Worm (Caenorhabditis elegans) whole organism, L4 larva: ENCODE results near the gene gst-42.

ENCODE experiments used
- T26A8.4 ChIP-seq: fragments of 200-800 bp; sonication (Bioruptor generic); IDR thresholded peaks from 2 replicates; pipeline ENCODE4 v1.3.6; 2022; ENCODE audit warnings: missing genetic modification characterization, missing compliant biosample characterization
- Y105C5A.15 ChIP-seq: fragments of 200-800 bp; sonication (Bioruptor generic); IDR thresholded peaks from 2 replicates; pipeline ENCODE4 v1.3.6; 2022; ENCODE audit warnings: missing genetic modification characterization, missing compliant biosample characterization
- ZK337.2 ChIP-seq: fragments of 200-800 bp; sonication (Bioruptor generic); IDR thresholded peaks from 2 replicates; pipeline ENCODE4 v1.3.6; 2022; ENCODE audit warnings: missing genetic modification reagents, missing genetic modification characterization, missing compliant biosample characterization
- ama-1 ChIP-seq: fragments of 150-350 bp; optimal IDR thresholded peaks from 2 replicates; lab custom pipeline; 2014; ENCODE audit warnings: inconsistent platforms, mixed read lengths
- attf-4 ChIP-seq: sonication (generic microtip); optimal IDR thresholded peaks from 3 replicates; lab custom pipeline; 2017; ENCODE audit warnings: missing biosample characterization, missing genetic modification characterization
- ceh-28 ChIP-seq: fragments of 150-350 bp; optimal IDR thresholded peaks from 2 replicates; lab custom pipeline; 2014; ENCODE audit warnings: missing biosample characterization, missing genetic modification reagents, missing genetic modification characterization
- ceh-32 ChIP-seq: sonication (generic microtip); optimal IDR thresholded peaks from 2 replicates; lab custom pipeline; 2016; ENCODE audit warnings: mild to moderate bottlenecking, missing genetic modification characterization, missing compliant biosample characterization; ENCODE audit not compliant: poor library complexity
- ceh-44 ChIP-seq: fragments of 200-800 bp; sonication (Bioruptor generic); IDR thresholded peaks from 2 replicates; pipeline ENCODE4 v1.3.6; 2022; ENCODE audit warnings: missing genetic modification reagents, missing genetic modification characterization, missing compliant biosample characterization
- ceh-82 ChIP-seq: sonication (generic microtip); optimal IDR thresholded peaks from 2 replicates; lab custom pipeline; 2017; ENCODE audit warnings: missing biosample characterization, missing genetic modification characterization
- cey-2 ChIP-seq: sonication (generic microtip); optimal IDR thresholded peaks from 3 replicates; lab custom pipeline; 2017; ENCODE audit warnings: missing genetic modification characterization, mild to moderate bottlenecking, missing compliant biosample characterization, antibody characterized with exemption, borderline replicate concordance; ENCODE audit not compliant: insufficient read depth
- daf-8 ChIP-seq: fragments of 200-800 bp; sonication (Bioruptor generic); IDR thresholded peaks from 2 replicates; pipeline ENCODE4 v1.3.6; 2022; ENCODE audit warnings: missing genetic modification characterization, missing compliant biosample characterization
- dmd-8 ChIP-seq: fragments of 200-800 bp; sonication (Bioruptor generic); IDR thresholded peaks from 2 replicates; pipeline ENCODE4 v1.3.6; 2022; ENCODE audit warnings: missing genetic modification characterization, missing compliant biosample characterization
- dpl-1 ChIP-seq: fragments of 150-350 bp; optimal IDR thresholded peaks from 2 replicates; lab custom pipeline; 2014; ENCODE audit warnings: missing biosample characterization, missing genetic modification reagents, missing genetic modification characterization
- hif-1 ChIP-seq, 2 experiments: sonication (generic microtip); optimal IDR thresholded peaks; 2 replicates each; lab custom pipeline; 2016 to 2017; ENCODE audit warnings: missing compliant biosample characterization in 2 of 2, missing genetic modification characterization in 2 of 2, missing genetic modification reagents in 2 of 2, missing genotype in 2 of 2, mild to moderate bottlenecking in 1 of 2
- hlh-11 ChIP-seq: fragments of 200-800 bp; sonication (Bioruptor generic); optimal IDR thresholded peaks from 2 replicates; lab custom pipeline; 2018; ENCODE audit warnings: mild to moderate bottlenecking, missing genetic modification characterization, missing compliant biosample characterization
- jun-1 ChIP-seq: fragments of 150-350 bp; optimal IDR thresholded peaks from 2 replicates; lab custom pipeline; 2014; ENCODE audit warnings: missing biosample characterization, missing genetic modification reagents, missing genetic modification characterization
- lin-1 ChIP-seq: fragments of 200-800 bp; sonication (Bioruptor generic); IDR thresholded peaks from 2 replicates; pipeline ENCODE4 v1.3.6; 2022; ENCODE audit warnings: missing genetic modification reagents, missing genetic modification characterization, missing compliant biosample characterization
- lin-29 ChIP-seq: fragments of 200-800 bp; sonication (Bioruptor generic); IDR thresholded peaks from 2 replicates; pipeline ENCODE4 v1.3.6; 2022; ENCODE audit warnings: missing genetic modification reagents, missing genetic modification characterization, missing compliant biosample characterization
- lsy-2 ChIP-seq, 2 experiments: fragments of 150-350 bp in 1 of 2; sonication (generic microtip) in 1 of 2; optimal IDR thresholded peaks; 2 replicates each; lab custom pipeline; 2014 to 2017; ENCODE audit warnings: missing biosample characterization in 2 of 2, missing genetic modification characterization in 2 of 2
- mxl-3 ChIP-seq: fragments of 200-800 bp; sonication (Bioruptor generic); optimal IDR thresholded peaks from 2 replicates; lab custom pipeline; 2018; ENCODE audit warnings: mild to moderate bottlenecking, missing genetic modification characterization, missing compliant biosample characterization
- nhr-10 ChIP-seq: fragments of 150-350 bp; optimal IDR thresholded peaks from 2 replicates; lab custom pipeline; 2014; ENCODE audit warnings: missing biosample characterization, missing genetic modification characterization
- nhr-41 ChIP-seq: fragments of 200-800 bp; sonication (Bioruptor generic); IDR thresholded peaks from 2 replicates; pipeline ENCODE4 v1.3.6; 2022; ENCODE audit warnings: missing genetic modification reagents, missing genetic modification characterization, missing compliant biosample characterization
- nhr-76 ChIP-seq: fragments of 150-350 bp; optimal IDR thresholded peaks from 2 replicates; lab custom pipeline; 2014; ENCODE audit warnings: missing biosample characterization, missing genetic modification characterization
- pha-4 ChIP-seq, 2 experiments: fragments of 150-350 bp in 1 of 2; fragments of 200-800 bp in 1 of 2; sonication (Bioruptor generic) in 1 of 2; IDR thresholded peaks in 1 of 2; optimal IDR thresholded peaks in 1 of 2; 2 replicates each; pipeline versions ENCODE4 v1.3.6 to Lab custom; 2014 to 2022; ENCODE audit warnings: missing genetic modification characterization in 2 of 2, missing genetic modification reagents in 2 of 2, missing biosample characterization in 1 of 2, missing compliant biosample characterization in 1 of 2
- php-3 ChIP-seq: fragments of 200-800 bp; sonication (Bioruptor generic); IDR thresholded peaks from 2 replicates; pipeline ENCODE4 v1.3.6; 2022; ENCODE audit warnings: missing genetic modification reagents, missing genetic modification characterization, missing compliant biosample characterization
- saeg-2 ChIP-seq: fragments of 200-800 bp; sonication (Bioruptor generic); IDR thresholded peaks from 2 replicates; pipeline ENCODE4 v1.3.6; 2022; ENCODE audit warnings: missing genetic modification reagents, missing genetic modification characterization, missing compliant biosample characterization
- set-16 ChIP-seq: fragments of 200-800 bp; sonication (Bioruptor generic); IDR thresholded peaks from 2 replicates; pipeline ENCODE4 v1.3.6; 2022; ENCODE audit warnings: missing genetic modification reagents, missing genetic modification characterization, missing compliant biosample characterization
- skn-1 ChIP-seq: fragments of 150-350 bp; optimal IDR thresholded peaks from 2 replicates; lab custom pipeline; 2014; ENCODE audit warnings: missing biosample characterization, missing genetic modification characterization
- snpc-4 ChIP-seq: fragments of 150-350 bp; optimal IDR thresholded peaks from 2 replicates; lab custom pipeline; 2014; ENCODE audit warnings: missing biosample characterization, missing genetic modification characterization
- tag-97 ChIP-seq: fragments of 200-800 bp; sonication (Bioruptor generic); IDR thresholded peaks from 2 replicates; pipeline ENCODE4 v1.3.6; 2022; ENCODE audit warnings: missing genetic modification characterization, missing compliant biosample characterization
- tra-1 ChIP-seq: fragments of 200-800 bp; sonication (Bioruptor generic); IDR thresholded peaks from 2 replicates; pipeline ENCODE4 v1.3.6; 2022; ENCODE audit warnings: missing genetic modification reagents, missing genetic modification characterization, missing compliant biosample characterization
- vab-7 ChIP-seq: fragments of 200-800 bp; sonication (Bioruptor generic); IDR thresholded peaks from 2 replicates; pipeline ENCODE4 v1.3.6; 2022; ENCODE audit warnings: missing genetic modification reagents, missing genetic modification characterization, missing compliant biosample characterization
- zag-1 ChIP-seq: fragments of 150-350 bp; optimal IDR thresholded peaks from 2 replicates; lab custom pipeline; 2014; ENCODE audit warnings: missing biosample characterization, missing genetic modification characterization
- zfp-2 ChIP-seq: sonication (generic microtip); optimal IDR thresholded peaks from 2 replicates; lab custom pipeline; 2016; ENCODE audit warnings: mild to moderate bottlenecking, missing genetic modification characterization, missing compliant biosample characterization
- zip-2 ChIP-seq: fragments of 150-350 bp; optimal IDR thresholded peaks from 2 replicates; lab custom pipeline; 2014; ENCODE audit warnings: missing biosample characterization, missing genetic modification characterization

gst-42 gene

DNA sequence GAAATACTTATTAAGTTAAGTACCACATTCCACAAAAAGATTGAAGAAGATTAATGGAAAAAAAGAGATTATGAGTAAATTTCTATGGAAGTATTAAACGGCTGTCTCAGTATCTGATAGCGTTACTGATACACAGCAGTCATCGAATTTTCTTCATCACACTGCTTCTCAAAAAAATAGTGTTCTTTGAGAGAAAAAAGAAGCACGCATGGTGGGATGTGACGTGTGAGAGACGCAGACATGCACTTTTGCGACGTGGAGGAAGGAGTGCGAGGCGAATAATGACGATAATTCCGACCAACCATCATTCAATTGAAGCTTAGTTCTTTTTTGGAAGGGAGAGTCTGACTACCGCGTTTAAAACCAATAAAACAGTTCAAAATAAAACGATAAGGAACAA, 17.5 kb downstream of the gst-42 start, which contains the start of gene C44C10.11 (continued):
- no peak for TF ChIP-seq lsy-2 (tag; optimal IDR thresholded peaks at IDR 0.05; lab: Kevin White, UChicago)
- peak; percentile 18 for TF ChIP-seq jun-1 (tag; lab: Kevin White, UChicago)
- no peak for TF ChIP-seq cey-2 (tag; lab: Kevin White, UChicago)
- TF ChIP-seq nhr-41 (GFP tag; lab: Robert Waterston, UW): 0 out of 2 replicates have a peak, but pooled peaks have one; percentile 46
- no peak for TF ChIP-seq skn-1
- TF ChIP-seq mxl-3 (GFP tag; lab: Kevin White, UChicago): peak; percentile 95
- TF ChIP-seq daf-8 (GFP tag; lab: Robert Waterston, UW): no peak
- no peak for TF ChIP-seq T26A8.4
- peak; percentile 8 for TF ChIP-seq nhr-10 (tag; lab: Kevin White, UChicago)
- TF ChIP-seq attf-4: no peak
- TF ChIP-seq hlh-11 (tag; lab: Kevin White, UChicago): peak; percentile 81
- peak; percentile 60; the same call in 1 of the 2 replicates for TF ChIP-seq tra-1 (GFP tag; lab: Robert Waterston, UW)
- no peak for TF ChIP-seq nhr-76 (tag; lab: Kevin White, UChicago)
- TF ChIP-seq ama-1 (lab: Kevin White, UChicago): no peak
- no peak for TF ChIP-seq zfp-2 (tag; lab: Kevin White, UChicago)

DNA sequence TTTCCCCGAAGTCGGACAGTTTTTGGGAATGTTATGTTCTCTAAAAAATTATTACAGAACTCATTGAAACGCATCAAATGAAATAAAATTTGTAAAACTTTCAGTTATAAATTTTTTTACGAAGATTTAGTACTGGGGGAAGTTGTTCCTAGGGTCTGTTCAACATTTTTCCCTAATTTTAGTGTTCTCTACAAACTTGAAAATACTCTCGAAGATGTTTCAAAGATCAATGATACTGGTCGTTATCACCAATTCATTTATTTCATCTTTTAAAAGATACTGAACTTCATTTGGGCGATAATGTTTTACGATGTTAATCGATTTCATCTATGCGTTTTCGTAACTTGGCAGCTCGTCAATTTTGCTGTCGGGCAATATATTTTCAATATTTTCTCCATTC, 25.5 kb downstream of the gst-42 start, which contains the start of gene C44C10.3:
TSS of gene C44C10.3 (plus strand) at position 301 of the 400 bp plus-strand sequence.
- no peak for TF ChIP-seq ceh-44
- TF ChIP-seq php-3 (GFP tag; lab: Robert Waterston, UW): no peak
- no peak for TF ChIP-seq lin-29
- no peak for TF ChIP-seq cey-2 (tag; lab: Kevin White, UChicago)
- TF ChIP-seq lin-1 (GFP tag; lab: Robert Waterston, UW): no peak
- no peak for TF ChIP-seq ceh-82 (tag; lab: Kevin White, UChicago)
- TF ChIP-seq jun-1 (tag; lab: Kevin White, UChicago): no peak
- no peak for TF ChIP-seq dpl-1 (GFP tag; lab: Kevin White, UChicago)
- no peak for TF ChIP-seq zag-1 (tag; lab: Kevin White, UChicago)
- TF ChIP-seq vab-7 (GFP tag; lab: Robert Waterston, UW): no peak
- TF ChIP-seq ceh-28 (tag; lab: Kevin White, UChicago): no peak
- no peak for TF ChIP-seq snpc-4 (tag; lab: Kevin White, UChicago)
- TF ChIP-seq ZK337.2 (GFP tag; lab: Robert Waterston, UW): no peak
- TF ChIP-seq saeg-2 (GFP tag; lab: Robert Waterston, UW): no peak
- no peak for TF ChIP-seq ceh-32 (tag; lab: Kevin White, UChicago)
- TF ChIP-seq dmd-8: no peak
- TF ChIP-seq, all 104 proteins: peak for 0

DNA sequence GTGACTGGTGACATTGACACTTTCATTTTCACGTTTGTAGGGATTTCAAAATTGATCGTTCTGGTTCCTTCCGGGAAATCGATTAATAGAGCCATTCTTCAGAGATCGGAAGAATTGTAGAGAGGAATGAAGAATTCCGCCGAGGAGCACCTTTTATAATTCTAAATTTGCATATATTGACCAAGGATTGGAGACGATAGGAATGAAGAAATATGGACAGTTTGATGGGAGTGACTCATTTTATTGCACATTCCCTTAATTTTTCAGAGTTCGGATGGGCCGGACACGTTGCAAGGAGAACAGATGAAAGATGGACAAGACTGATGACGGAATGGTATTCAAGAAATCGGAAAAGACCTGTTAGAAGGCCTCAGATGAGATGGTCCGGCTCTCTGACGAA, 27.5 kb downstream of the gst-42 start, which contains the start of gene C44C10.15:
TSS of gene C44C10.15 (minus strand) at position 101 of the 400 bp plus-strand sequence.
- TF ChIP-seq hif-1 (tag; optimal IDR thresholded peaks at IDR 0.05; lab: Kevin White, UChicago) (no peak), tag-97 (GFP tag; lab: Robert Waterston, UW) (no peak), Y105C5A.15 (GFP tag; lab: Robert Waterston, UW) (no peak)

DNA sequence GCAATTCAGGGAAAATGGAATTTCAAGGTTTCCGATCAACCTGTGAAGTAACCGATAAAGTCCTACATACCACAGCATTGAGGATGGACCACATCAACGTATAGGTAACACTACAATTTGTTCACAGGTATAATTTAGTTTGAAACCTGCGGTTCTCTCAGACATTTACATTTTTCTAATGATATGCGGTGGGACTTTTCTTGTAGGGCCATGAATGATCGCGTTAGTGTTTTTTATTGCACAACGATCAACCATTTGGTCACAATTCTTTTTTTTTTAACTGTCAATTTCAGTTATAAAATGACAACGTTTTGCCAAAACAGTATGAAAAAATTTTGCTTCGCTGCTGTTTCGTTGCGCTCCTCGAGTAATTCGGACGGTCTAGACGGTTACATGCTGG, 31.0 kb downstream of the gst-42 start, which contains the start of gene C44C10.12:
TSS of gene C44C10.12 (plus strand) at position 301 of the 400 bp plus-strand sequence.
- no peak for TF ChIP-seq set-16 (GFP tag; lab: Robert Waterston, UW)
- no peak for TF ChIP-seq zip-2 (tag; lab: Kevin White, UChicago)
- no peak for TF ChIP-seq pha-4 (GFP tag; IDR thresholded peaks at IDR 0.05; lab: Robert Waterston, UW)
- TF ChIP-seq pha-4 (tag; optimal IDR thresholded peaks at IDR 0.05; lab: Kevin White, UChicago): no peak
